Worm (Caenorhabditis elegans) whole organism, late embryonic: Measurements from ENCODE around the gene Y16E11A.4.
"Not testable (repeated sequence)": the region's sequence is repeated elsewhere in the genome, so short reads cannot be mapped to it uniquely, and the experiment has no call there.

Experiments
- Y22D7AL.16 ChIP-seq: sonication (generic microtip); optimal IDR thresholded peaks from 2 replicates; lab custom pipeline; 2016; ENCODE audit warnings: missing genetic modification characterization, missing compliant biosample characterization
- ahr-1 ChIP-seq: sonication (generic microtip); optimal IDR thresholded peaks from 2 replicates; lab custom pipeline; 2016; ENCODE audit warnings: missing genetic modification characterization, missing compliant biosample characterization
- ama-1 ChIP-seq: fragments of 150-350 bp; optimal IDR thresholded peaks from 2 replicates; lab custom pipeline; 2014
- ceh-14 ChIP-seq: sonication (generic microtip); optimal IDR thresholded peaks from 2 replicates; lab custom pipeline; 2016; ENCODE audit warnings: missing genotype, missing genetic modification characterization, missing compliant biosample characterization
- ceh-22 ChIP-seq: sonication (generic microtip); optimal IDR thresholded peaks from 2 replicates; lab custom pipeline; 2017; ENCODE audit warnings: missing biosample characterization, missing genetic modification characterization
- ceh-30 ChIP-seq: fragments of 150-350 bp; optimal IDR thresholded peaks from 2 replicates; lab custom pipeline; 2014; ENCODE audit warnings: missing biosample characterization, missing genetic modification characterization
- ceh-48 ChIP-seq: sonication (generic microtip); optimal IDR thresholded peaks from 2 replicates; lab custom pipeline; 2016; ENCODE audit warnings: missing genetic modification characterization, inconsistent platforms, missing compliant biosample characterization
- ceh-6 ChIP-seq: fragments of 200-800 bp; sonication (Bioruptor generic); optimal IDR thresholded peaks from 2 replicates; lab custom pipeline; 2018; ENCODE audit warnings: mild to moderate bottlenecking, missing genetic modification characterization, missing compliant biosample characterization
- dmd-4 ChIP-seq: sonication (generic microtip); optimal IDR thresholded peaks from 2 replicates; lab custom pipeline; 2016; ENCODE audit warnings: borderline replicate concordance, missing genetic modification characterization, missing compliant biosample characterization
- dve-1 ChIP-seq: sonication (generic microtip); optimal IDR thresholded peaks from 2 replicates; lab custom pipeline; 2017; ENCODE audit warnings: antibody characterized with exemption, mild to moderate bottlenecking, missing genetic modification characterization, missing compliant biosample characterization
- elt-2 ChIP-seq: sonication (generic microtip); optimal IDR thresholded peaks from 2 replicates; lab custom pipeline; 2016; ENCODE audit warnings: missing genetic modification reagents, missing genetic modification characterization, missing compliant biosample characterization
- fax-1 ChIP-seq: sonication (generic microtip); optimal IDR thresholded peaks from 2 replicates; lab custom pipeline; 2016; ENCODE audit warnings: missing genotype, missing genetic modification characterization, missing compliant biosample characterization
- fkh-10 ChIP-seq: fragments of 150-350 bp; optimal IDR thresholded peaks from 2 replicates; lab custom pipeline; 2014; ENCODE audit warnings: missing biosample characterization, missing genetic modification reagents, missing genetic modification characterization
- fkh-6 ChIP-seq: sonication (generic microtip); optimal IDR thresholded peaks from 2 replicates; lab custom pipeline; 2016; ENCODE audit warnings: missing genetic modification characterization, missing compliant biosample characterization
- gmeb-2 ChIP-seq: sonication (generic microtip); optimal IDR thresholded peaks from 2 replicates; lab custom pipeline; 2016; ENCODE audit warnings: missing genetic modification characterization, inconsistent platforms, missing compliant biosample characterization
- hlh-15 ChIP-seq: sonication (generic microtip); optimal IDR thresholded peaks from 2 replicates; lab custom pipeline; 2016; ENCODE audit warnings: missing genetic modification characterization, missing compliant biosample characterization
- hlh-6 ChIP-seq: sonication (generic microtip); optimal IDR thresholded peaks from 2 replicates; lab custom pipeline; 2016; ENCODE audit warnings: missing genotype, missing genetic modification characterization, missing compliant biosample characterization
- lim-6 ChIP-seq: sonication (generic microtip); optimal IDR thresholded peaks from 2 replicates; lab custom pipeline; 2016; ENCODE audit warnings: missing genetic modification characterization, missing compliant biosample characterization
- mec-3 ChIP-seq: sonication (generic microtip); optimal IDR thresholded peaks from 2 replicates; lab custom pipeline; 2016; ENCODE audit warnings: borderline replicate concordance, missing genetic modification characterization, missing compliant biosample characterization
- npax-4 ChIP-seq: sonication (generic microtip); optimal IDR thresholded peaks from 2 replicates; lab custom pipeline; 2016; ENCODE audit warnings: missing genetic modification characterization, missing compliant biosample characterization
- pax-1 ChIP-seq: fragments of 150-350 bp; optimal IDR thresholded peaks from 2 replicates; lab custom pipeline; 2014; ENCODE audit warnings: missing biosample characterization, missing genetic modification characterization
- pha-2 ChIP-seq: sonication (generic microtip); optimal IDR thresholded peaks from 2 replicates; lab custom pipeline; 2017; ENCODE audit warnings: mild to moderate bottlenecking, missing genetic modification characterization, missing compliant biosample characterization
- sox-4 ChIP-seq: sonication (generic microtip); optimal IDR thresholded peaks from 2 replicates; lab custom pipeline; 2017; ENCODE audit warnings: mild to moderate bottlenecking, missing genetic modification characterization, inconsistent platforms, missing compliant biosample characterization
- syd-9 ChIP-seq: sonication (generic microtip); optimal IDR thresholded peaks from 2 replicates; lab custom pipeline; 2016; ENCODE audit warnings: mild to moderate bottlenecking, missing genetic modification characterization, moderate library complexity, missing compliant biosample characterization
- tbx-7 ChIP-seq: sonication (generic microtip); optimal IDR thresholded peaks from 2 replicates; lab custom pipeline; 2016; ENCODE audit warnings: missing genotype, missing genetic modification characterization, missing compliant biosample characterization
- unc-3 ChIP-seq, 2 experiments: fragments of 200-800 bp in 1 of 2; sonication (Bioruptor generic) in 1 of 2; sonication (generic microtip) in 1 of 2; conservative IDR thresholded peaks in 1 of 2; optimal IDR thresholded peaks in 1 of 2; 2 replicates each; pipeline versions ENCODE4 v1.3.6 to Lab custom; 2016 to 2022; ENCODE audit warnings: missing compliant biosample characterization in 2 of 2, missing genetic modification characterization in 2 of 2, missing genetic modification reagents in 1 of 2
- unc-42 ChIP-seq: sonication (generic microtip); optimal IDR thresholded peaks from 2 replicates; lab custom pipeline; 2016; ENCODE audit warnings: missing genotype, missing genetic modification characterization, missing compliant biosample characterization
- unc-55 ChIP-seq: sonication (generic microtip); optimal IDR thresholded peaks from 2 replicates; lab custom pipeline; 2017; ENCODE audit warnings: missing biosample characterization, missing genetic modification reagents, missing genetic modification characterization
- ztf-16 ChIP-seq: sonication (generic microtip); optimal IDR thresholded peaks from 2 replicates; lab custom pipeline; 2017; ENCODE audit warnings: missing genetic modification characterization, missing compliant biosample characterization

Y16E11A.4 gene

DNA sequence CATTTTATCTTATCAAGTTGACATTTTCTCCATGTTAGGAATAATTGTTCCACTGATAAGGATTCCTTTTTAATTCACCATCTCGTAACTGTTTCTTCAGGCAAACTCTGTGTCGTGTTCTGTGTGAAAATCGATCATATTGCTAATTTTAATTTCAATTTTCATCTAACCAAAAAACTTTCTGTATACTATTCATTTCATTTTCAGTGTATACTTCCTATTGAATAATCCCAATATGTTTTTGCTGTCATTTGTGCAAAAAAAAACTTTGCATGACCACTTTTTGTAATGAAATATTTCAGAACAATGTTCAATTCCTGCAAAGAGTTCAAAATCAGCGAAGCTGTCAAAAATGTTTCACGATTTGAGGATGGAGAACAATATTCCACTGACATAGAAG lies at the start of gene Y16E11A.4:
Y16E11A.4 (plus strand) TSS at position 301 of the 400 bp plus-strand sequence.
- no peak for TF ChIP-seq Y22D7AL.16 (tag; lab: Kevin White, UChicago)
- TF ChIP-seq elt-2 (tag; lab: Kevin White, UChicago), result peak; percentile 52

DNA sequence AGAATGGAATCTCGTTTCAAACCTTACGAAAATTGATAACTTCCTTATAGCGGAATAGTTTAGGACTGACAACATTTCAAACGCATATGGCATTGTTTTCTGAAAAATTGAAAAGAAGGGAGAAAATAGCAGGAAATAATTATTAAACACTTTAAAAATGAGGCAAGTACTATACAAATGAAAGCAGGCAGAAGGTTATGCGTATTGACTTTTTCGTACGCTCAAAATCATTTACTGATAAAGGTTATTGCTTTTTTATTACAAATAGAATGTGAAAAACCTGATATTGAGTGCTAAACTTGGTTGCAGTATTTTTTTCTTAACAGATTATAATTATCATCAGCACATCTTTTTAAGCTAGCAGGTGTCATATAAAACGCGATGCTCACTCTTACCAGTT lies 47.4 kb upstream of the Y16E11A.4 start, which contains the start of gene ZK250.13:
ZK250.13 (minus strand) TSS at position 101 of the 400 bp plus-strand sequence.
- TF ChIP-seq hlh-15 (tag; lab: Kevin White, UChicago) (no peak), ceh-48 (tag; lab: Kevin White, UChicago) (no peak), fax-1 (tag; lab: Kevin White, UChicago) (no peak), dve-1 (tag; lab: Kevin White, UChicago) (no peak), mec-3 (tag; lab: Kevin White, UChicago) (no peak), lim-6 (no peak), fkh-6 (tag; lab: Kevin White, UChicago) (no peak), pha-2 (no peak)

DNA sequence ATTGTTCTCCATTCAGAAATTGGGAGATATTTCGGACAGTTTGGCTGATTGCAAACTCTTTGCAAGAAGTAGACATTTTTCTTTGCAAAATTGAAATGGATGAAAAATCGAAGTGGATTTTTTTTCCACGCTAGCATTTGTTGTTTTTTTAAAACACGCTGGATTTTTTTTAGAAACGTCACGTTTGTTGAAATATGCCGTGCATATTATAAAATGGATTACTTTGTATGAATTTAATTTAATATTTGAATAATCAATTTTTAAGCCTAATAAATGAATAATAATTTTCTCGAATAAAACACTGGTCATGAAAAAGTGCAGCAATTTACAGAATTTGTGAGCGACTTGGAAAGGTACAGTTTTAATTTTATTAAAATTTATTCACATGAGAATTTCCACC lies 42.0 kb upstream of the Y16E11A.4 start, which contains the start of gene ZK250.14:
ZK250.14 (minus strand) TSS at position 101 of the 400 bp plus-strand sequence.
- TF ChIP-seq ztf-16 (tag; lab: Kevin White, UChicago) (no peak), gmeb-2 (no peak), ceh-14 (tag; lab: Kevin White, UChicago) (no peak), ahr-1 (tag; lab: Kevin White, UChicago) (no peak), npax-4 (no peak), dmd-4 (tag; lab: Kevin White, UChicago) (no peak), ceh-22 (tag; lab: Kevin White, UChicago) (no peak), tbx-7 (no peak), ceh-48 (tag; lab: Kevin White, UChicago) (no peak)

DNA sequence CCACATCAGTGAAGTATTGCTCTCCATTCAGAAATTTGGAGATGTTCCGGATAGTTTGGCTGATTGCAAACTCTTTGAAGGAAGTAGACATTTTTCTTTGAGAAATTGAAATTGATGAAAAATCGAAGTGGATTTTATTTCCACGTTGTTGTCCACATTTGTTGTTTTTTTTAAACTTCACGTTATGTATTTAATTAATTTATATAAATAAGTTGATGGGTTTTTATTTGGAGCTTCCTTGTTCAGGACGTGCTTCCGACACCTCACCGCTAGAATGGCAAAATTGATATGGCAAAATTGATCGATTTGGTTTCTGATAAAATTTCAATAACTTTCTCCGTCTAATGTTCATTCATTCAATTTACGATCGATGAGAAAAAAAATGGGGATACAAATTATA lies 40.7 kb upstream of the Y16E11A.4 start, which contains the start of gene math-48:
math-48 (minus strand) TSS at position 101 of the 400 bp plus-strand sequence.
- no peak for TF ChIP-seq ama-1 (lab: Kevin White, UChicago)
- no peak for TF ChIP-seq ceh-6 (GFP tag; lab: Kevin White, UChicago)
- TF ChIP-seq syd-9 (tag; lab: Kevin White, UChicago), result no peak
- no peak for TF ChIP-seq npax-4

DNA sequence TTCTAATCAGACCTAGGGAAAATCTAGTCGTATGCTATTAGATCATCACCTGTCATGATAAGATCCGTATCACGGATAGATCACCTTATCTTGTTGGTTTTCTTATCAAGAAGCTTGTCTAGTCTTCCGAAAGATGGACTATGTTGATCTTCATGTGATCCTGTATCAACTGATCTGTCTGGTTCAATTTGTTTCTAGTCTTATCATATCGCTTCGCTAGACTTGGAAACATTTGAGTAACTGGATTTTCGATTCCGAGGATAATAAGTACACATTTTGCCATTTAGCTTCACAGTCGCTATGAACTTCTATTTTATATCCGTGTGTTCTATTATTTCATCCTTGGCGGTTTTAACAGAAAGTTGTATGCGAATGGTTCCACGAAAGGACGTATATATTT lies 38.7 kb upstream of the Y16E11A.4 start, which contains the start of gene ZK250.2:
ZK250.2 (plus strand) TSS at position 301 of the 400 bp plus-strand sequence.
- TF ChIP-seq unc-3 (GFP tag; conservative IDR thresholded peaks at IDR 0.05; lab: Robert Waterston, UW); unc-3 (tag; optimal IDR thresholded peaks at IDR 0.05; lab: Kevin White, UChicago); gmeb-2; unc-42 (tag; lab: Kevin White, UChicago): not testable (repeated sequence)
- TF ChIP-seq, all 69 proteins: peak for 0; not testable (repeated sequence) for 69

DNA sequence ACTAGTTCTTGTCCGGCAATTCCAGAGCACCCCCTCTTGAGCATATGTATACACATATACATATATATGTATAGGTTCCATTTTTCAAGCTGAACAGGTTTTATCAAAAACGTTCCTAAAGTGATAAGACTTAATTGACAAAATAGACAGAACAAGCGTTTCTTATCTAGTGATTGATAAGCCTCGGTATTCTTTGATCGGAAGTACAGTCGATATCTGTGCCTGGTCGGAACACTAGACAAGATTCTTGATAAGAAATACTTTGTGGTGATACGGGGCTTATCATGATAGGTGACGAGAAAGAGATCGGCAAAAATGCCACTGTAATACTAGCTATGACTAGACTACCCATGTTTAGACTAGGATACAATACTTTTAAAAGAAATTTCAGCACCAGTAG lies 38.0 kb upstream of the Y16E11A.4 start:
- no peak for TF ChIP-seq fkh-10 (GFP tag; lab: Kevin White, UChicago)
- no peak for TF ChIP-seq sox-4 (tag; lab: Kevin White, UChicago)
- TF ChIP-seq hlh-6 (tag; lab: Kevin White, UChicago), result no peak
- TF ChIP-seq elt-2 (tag; lab: Kevin White, UChicago), result peak; percentile 99

DNA sequence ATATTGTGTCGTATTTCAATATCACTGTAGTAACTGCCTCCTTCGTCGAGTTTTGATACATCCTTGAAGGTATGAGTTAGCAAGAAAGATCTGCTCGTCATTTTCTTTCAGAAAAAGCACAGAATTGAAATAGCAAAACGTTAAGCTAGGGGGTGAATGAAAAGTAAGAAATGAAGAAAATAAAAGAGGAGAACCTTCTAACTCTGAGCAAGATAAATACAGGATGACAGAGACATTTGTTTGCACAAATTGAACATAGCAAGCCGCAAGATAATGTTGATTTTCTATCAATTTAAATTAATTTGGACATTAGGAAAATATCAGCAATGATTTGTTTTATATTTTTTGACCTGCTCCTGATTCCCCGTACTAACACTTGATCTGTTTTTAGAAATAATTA lies 31.5 kb upstream of the Y16E11A.4 start, which contains the start of gene math-49:
math-49 (minus strand) TSS at position 101 of the 400 bp plus-strand sequence.
- not testable (repeated sequence) for TF ChIP-seq unc-55 (GFP tag; lab: Kevin White, UChicago); ceh-30; pax-1 (tag; lab: Kevin White, UChicago)
- TF ChIP-seq, all 69 proteins: peak for 0; not testable (repeated sequence) for 69
